Worm (Caenorhabditis elegans): Measurements from ENCODE around the gene C27F2.7.

DNA sequence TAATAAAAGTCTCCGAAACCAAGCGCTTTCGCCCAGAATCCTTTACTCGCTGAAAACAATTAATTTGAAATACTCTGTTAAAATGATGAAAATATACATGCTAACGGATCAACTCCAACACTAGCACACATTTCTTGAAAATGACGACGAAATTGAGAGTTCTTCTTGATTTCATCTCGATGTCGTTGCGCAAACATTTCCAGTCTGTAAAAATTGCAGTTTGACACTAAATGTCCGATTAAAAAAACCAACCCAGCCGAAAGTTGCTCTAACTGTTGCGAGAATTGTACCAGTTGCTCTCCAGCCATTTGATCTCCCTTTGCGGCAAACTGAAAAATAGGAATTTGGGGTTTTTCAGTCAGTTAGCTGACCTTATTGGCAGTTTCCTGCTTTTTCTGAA is 23.0 kb downstream of the C27F2.7 start:
- TF ChIP-seq nhr-11 (tag; optimal IDR thresholded peaks at IDR 0.05) (no peak), ama-1 (optimal IDR thresholded peaks at IDR 0.05) (no peak), ztf-11 (tag; optimal IDR thresholded peaks at IDR 0.05) (no peak), skn-1 (tag; optimal IDR thresholded peaks at IDR 0.05) (no peak), lin-39 (tag; optimal IDR thresholded peaks at IDR 0.05) (no peak), nhr-67 (tag; optimal IDR thresholded peaks at IDR 0.05) (no peak), nhr-28 (tag; optimal IDR thresholded peaks at IDR 0.05) (no peak), snpc-4 (tag; optimal IDR thresholded peaks at IDR 0.05) (no peak), nhr-76 (tag; optimal IDR thresholded peaks at IDR 0.05) (no peak), nhr-237 (tag; optimal IDR thresholded peaks at IDR 0.05) (no peak), aly-2 (tag; optimal IDR thresholded peaks at IDR 0.05) (no peak), nfya-1 (tag; optimal IDR thresholded peaks at IDR 0.05; ENCODE audit: insufficient read depth) (no peak)
